Worm (Caenorhabditis elegans) whole organism, mixed stage, embryonic: ENCODE measurements around the gene fdgt-2.

ENCODE experiments used
- M03D4.4 ChIP-seq: sonication (generic microtip); optimal IDR thresholded peaks from 2 replicates; lab custom pipeline; 2017; ENCODE audit warnings: mild to moderate bottlenecking, missing genetic modification characterization, missing compliant biosample characterization
- bed-3 ChIP-seq: fragments of 200-800 bp; sonication (Bioruptor generic); optimal IDR thresholded peaks from 3 replicates; lab custom pipeline; 2018; ENCODE audit warnings: mild to moderate bottlenecking, missing genetic modification characterization, moderate library complexity, missing compliant biosample characterization
- blmp-1 ChIP-seq: fragments of 150-350 bp; optimal IDR thresholded peaks from 2 replicates; lab custom pipeline; 2014; ENCODE audit warnings: missing biosample characterization, missing genetic modification characterization
- ceh-39 ChIP-seq: fragments of 150-350 bp; optimal IDR thresholded peaks from 2 replicates; lab custom pipeline; 2014; ENCODE audit warnings: missing biosample characterization, missing genetic modification characterization
- ceh-43 ChIP-seq: fragments of 200-800 bp; sonication (Bioruptor generic); optimal IDR thresholded peaks from 2 replicates; lab custom pipeline; 2018; ENCODE audit warnings: mild to moderate bottlenecking, missing genetic modification characterization, moderate library complexity, missing compliant biosample characterization
- ces-1 ChIP-seq: fragments of 150-350 bp; optimal IDR thresholded peaks from 2 replicates; lab custom pipeline; 2014; ENCODE audit warnings: missing biosample characterization, missing genetic modification reagents, missing genetic modification characterization
- cnd-1 ChIP-seq: fragments of 200-800 bp; sonication (Bioruptor generic); optimal IDR thresholded peaks from 2 replicates; lab custom pipeline; 2018; ENCODE audit warnings: mild to moderate bottlenecking, missing genetic modification characterization, missing compliant biosample characterization
- drap-1 ChIP-seq: fragments of 200-800 bp; sonication (Bioruptor generic); optimal IDR thresholded peaks from 3 replicates; lab custom pipeline; 2018; ENCODE audit warnings: mild to moderate bottlenecking, missing genetic modification characterization, missing compliant biosample characterization
- elt-3 ChIP-seq: fragments of 150-350 bp; optimal IDR thresholded peaks from 2 replicates; lab custom pipeline; 2014; ENCODE audit warnings: missing biosample characterization, missing genetic modification characterization
- flh-1 ChIP-seq: fragments of 200-800 bp; sonication (Bioruptor generic); optimal IDR thresholded peaks from 2 replicates; lab custom pipeline; 2018; ENCODE audit warnings: mild to moderate bottlenecking, missing genetic modification characterization, moderate library complexity, missing compliant biosample characterization
- ham-2 ChIP-seq: fragments of 200-800 bp; sonication (Bioruptor generic); optimal IDR thresholded peaks from 2 replicates; lab custom pipeline; 2018; ENCODE audit warnings: mild to moderate bottlenecking, missing genetic modification characterization, missing compliant biosample characterization
- hlh-1 ChIP-seq: fragments of 150-350 bp; optimal IDR thresholded peaks from 2 replicates; lab custom pipeline; 2014; ENCODE audit warnings: missing biosample characterization, missing genetic modification reagents, missing genetic modification characterization
- lin-13 ChIP-seq: fragments of 150-350 bp; optimal IDR thresholded peaks from 2 replicates; lab custom pipeline; 2014; ENCODE audit warnings: missing biosample characterization, missing genetic modification characterization
- lin-32 ChIP-seq: fragments of 200-800 bp; sonication (Bioruptor generic); optimal IDR thresholded peaks from 2 replicates; lab custom pipeline; 2018; ENCODE audit warnings: mild to moderate bottlenecking, missing genetic modification characterization, missing compliant biosample characterization
- lsy-2 ChIP-seq: fragments of 150-350 bp; optimal IDR thresholded peaks from 2 replicates; lab custom pipeline; 2014; ENCODE audit warnings: missing biosample characterization, missing genetic modification characterization
- mab-5 ChIP-seq: fragments of 150-350 bp; optimal IDR thresholded peaks from 2 replicates; lab custom pipeline; 2014; ENCODE audit warnings: missing biosample characterization, missing genetic modification characterization
- mep-1 ChIP-seq: fragments of 150-350 bp; optimal IDR thresholded peaks from 2 replicates; lab custom pipeline; 2017; ENCODE audit warnings: missing biosample characterization, missing genetic modification reagents, missing genetic modification characterization, inconsistent platforms
- mls-2 ChIP-seq: sonication (generic microtip); optimal IDR thresholded peaks from 2 replicates; lab custom pipeline; 2016; ENCODE audit warnings: mild to moderate bottlenecking, missing genetic modification characterization, moderate library complexity, missing compliant biosample characterization
- nhr-12 ChIP-seq: fragments of 150-350 bp; optimal IDR thresholded peaks from 2 replicates; lab custom pipeline; 2014; ENCODE audit warnings: missing biosample characterization, missing genetic modification characterization
- nhr-2 ChIP-seq: fragments of 150-350 bp; optimal IDR thresholded peaks from 2 replicates; lab custom pipeline; 2014; ENCODE audit warnings: missing biosample characterization, missing genetic modification characterization
- nhr-28 ChIP-seq: fragments of 150-350 bp; optimal IDR thresholded peaks from 2 replicates; lab custom pipeline; 2014; ENCODE audit warnings: missing biosample characterization, missing genetic modification characterization
- pha-4 ChIP-seq: fragments of 150-350 bp; optimal IDR thresholded peaks from 2 replicates; lab custom pipeline; 2018; ENCODE audit warnings: missing biosample characterization, missing genetic modification reagents, missing genetic modification characterization
- sem-2 ChIP-seq: fragments of 200-800 bp; sonication (Bioruptor generic); optimal IDR thresholded peaks from 2 replicates; lab custom pipeline; 2018; ENCODE audit warnings: mild to moderate bottlenecking, missing genetic modification characterization, missing compliant biosample characterization
- snpc-4 ChIP-seq: fragments of 150-350 bp; optimal IDR thresholded peaks from 2 replicates; lab custom pipeline; 2014; ENCODE audit warnings: missing biosample characterization, missing genetic modification characterization
- tbx-8 ChIP-seq: fragments of 200-800 bp; sonication (Bioruptor generic); optimal IDR thresholded peaks from 2 replicates; lab custom pipeline; 2018; ENCODE audit warnings: mild to moderate bottlenecking, missing genetic modification characterization, moderate library complexity, missing compliant biosample characterization
- unc-120 ChIP-seq: sonication (generic microtip); optimal IDR thresholded peaks from 2 replicates; lab custom pipeline; 2017; ENCODE audit warnings: missing genetic modification characterization, missing compliant biosample characterization; ENCODE audit not compliant: poor library complexity, severe bottlenecking
- unc-39 ChIP-seq: fragments of 150-350 bp; optimal IDR thresholded peaks from 2 replicates; lab custom pipeline; 2014; ENCODE audit warnings: missing biosample characterization, missing genetic modification characterization
- unc-62 ChIP-seq: fragments of 150-350 bp; optimal IDR thresholded peaks from 2 replicates; lab custom pipeline; 2014; ENCODE audit warnings: missing biosample characterization, missing genetic modification reagents, missing genetic modification characterization
- zip-8 ChIP-seq: fragments of 150-350 bp; optimal IDR thresholded peaks from 2 replicates; lab custom pipeline; 2014; ENCODE audit warnings: missing biosample characterization, missing genetic modification characterization
- ztf-11 ChIP-seq: fragments of 150-350 bp; optimal IDR thresholded peaks from 2 replicates; lab custom pipeline; 2014; ENCODE audit warnings: missing biosample characterization, missing genetic modification characterization

fdgt-2 gene

ce11 chrII:8382880-8383279, 34.5 kb upstream of the fdgt-2 start:
- no peak for TF ChIP-seq mls-2
- TF ChIP-seq M03D4.4 (tag; lab: Kevin White, UChicago) = no peak
- no peak for TF ChIP-seq ceh-39 (tag; lab: Kevin White, UChicago)
- TF ChIP-seq pha-4 (tag; lab: Kevin White, UChicago) = no peak
- TF ChIP-seq drap-1 = no peak
- TF ChIP-seq unc-39 (tag; lab: Kevin White, UChicago) = no peak
- no peak for TF ChIP-seq sem-2 (GFP tag; lab: Kevin White, UChicago)
- TF ChIP-seq ces-1 (GFP tag; lab: Kevin White, UChicago) = no peak
- TF ChIP-seq nhr-28 (tag; lab: Kevin White, UChicago) = no peak
- no peak for TF ChIP-seq ceh-43 (GFP tag; lab: Kevin White, UChicago)
- no peak for TF ChIP-seq mab-5 (tag; lab: Kevin White, UChicago)
- no peak for TF ChIP-seq ztf-11 (tag; lab: Kevin White, UChicago)
- no peak for TF ChIP-seq unc-120 (tag; lab: Kevin White, UChicago)
- no peak for TF ChIP-seq lin-32
- TF ChIP-seq unc-62 (GFP tag; lab: Kevin White, UChicago) = no peak
- no peak for TF ChIP-seq bed-3 (GFP tag; lab: Kevin White, UChicago)
- no peak for TF ChIP-seq flh-1 (GFP tag; lab: Kevin White, UChicago)
- TF ChIP-seq tbx-8 (GFP tag; lab: Kevin White, UChicago) = no peak
- no peak for TF ChIP-seq lsy-2 (tag; lab: Kevin White, UChicago)
- TF ChIP-seq mep-1 (tag; lab: Kevin White, UChicago) = no peak

ce11 chrII:8384344-8384743, 33.1 kb upstream of the fdgt-2 start:
- TF ChIP-seq mab-5 (tag; lab: Kevin White, UChicago) = no peak
- no peak for TF ChIP-seq ham-2
- TF ChIP-seq tbx-8 (GFP tag; lab: Kevin White, UChicago) = no peak
- TF ChIP-seq snpc-4 (tag; lab: Kevin White, UChicago) = no peak

ce11 chrII:8385561-8385960, 31.9 kb upstream of the fdgt-2 start:
- TF ChIP-seq lin-13 (tag; lab: Kevin White, UChicago) (no peak), nhr-12 (tag; lab: Kevin White, UChicago) (no peak)

ce11 chrII:8386897-8387296, 30.5 kb upstream of the fdgt-2 start:
- TF ChIP-seq mep-1 (tag; lab: Kevin White, UChicago) = no peak
- TF ChIP-seq mab-5 (tag; lab: Kevin White, UChicago) = no peak
- TF ChIP-seq sem-2 (GFP tag; lab: Kevin White, UChicago) = no peak
- TF ChIP-seq nhr-2 (tag; lab: Kevin White, UChicago) = no peak

- no peak for TF ChIP-seq ceh-43 (GFP tag; lab: Kevin White, UChicago)
- no peak for TF ChIP-seq hlh-1 (tag; lab: Kevin White, UChicago)
- no peak for TF ChIP-seq lin-32
- TF ChIP-seq unc-62 (GFP tag; lab: Kevin White, UChicago) = no peak
- no peak for TF ChIP-seq bed-3 (GFP tag; lab: Kevin White, UChicago)
- TF ChIP-seq zip-8 (tag; lab: Kevin White, UChicago) = no peak
- no peak for TF ChIP-seq tbx-8 (GFP tag; lab: Kevin White, UChicago)
- no peak for TF ChIP-seq ceh-39 (tag; lab: Kevin White, UChicago)
- no peak for TF ChIP-seq unc-39 (tag; lab: Kevin White, UChicago)
- TF ChIP-seq nhr-12 (tag; lab: Kevin White, UChicago) = no peak
- no peak for TF ChIP-seq blmp-1 (tag; lab: Kevin White, UChicago)
- no peak for TF ChIP-seq M03D4.4 (tag; lab: Kevin White, UChicago)
- TF ChIP-seq lsy-2 (tag; lab: Kevin White, UChicago) = no peak
- no peak for TF ChIP-seq sem-2 (GFP tag; lab: Kevin White, UChicago)
These were observed 29.4 kb upstream of the fdgt-2 start, which contains the start of gene drd-1 for ce11 chrII:8388001-8388513. drd-1 (plus strand) TSS chrII:8388051.

ce11 chrII:8390751-8391150, 26.7 kb upstream of the fdgt-2 start, which contains the start of gene F49E12.10:
F49E12.10 (plus strand) TSS chrII:8391051.
- TF ChIP-seq nhr-28 (tag; lab: Kevin White, UChicago) = no peak
- no peak for TF ChIP-seq ceh-39 (tag; lab: Kevin White, UChicago)
- no peak for TF ChIP-seq drap-1
- TF ChIP-seq mls-2 = no peak
- TF ChIP-seq elt-3 (tag; lab: Kevin White, UChicago) = no peak
- no peak for TF ChIP-seq unc-62 (GFP tag; lab: Kevin White, UChicago)
- no peak for TF ChIP-seq lin-32
- no peak for TF ChIP-seq M03D4.4 (tag; lab: Kevin White, UChicago)
- no peak for TF ChIP-seq zip-8 (tag; lab: Kevin White, UChicago)
- no peak for TF ChIP-seq lsy-2 (tag; lab: Kevin White, UChicago)
- no peak for TF ChIP-seq unc-39 (tag; lab: Kevin White, UChicago)
- TF ChIP-seq ces-1 (GFP tag; lab: Kevin White, UChicago) = no peak
- TF ChIP-seq hlh-1 (tag; lab: Kevin White, UChicago) = no peak
- TF ChIP-seq cnd-1 (tag; lab: Kevin White, UChicago) = no peak
- no peak for TF ChIP-seq nhr-2 (tag; lab: Kevin White, UChicago)
- TF ChIP-seq mep-1 (tag; lab: Kevin White, UChicago) = no peak
- TF ChIP-seq tbx-8 (GFP tag; lab: Kevin White, UChicago) = no peak
